Fruit fly (Drosophila melanogaster) whole organism, embryonic: Measurements from ENCODE around the gene Vm26Ab.

ENCODE experiments used
- CG10321 ChIP-seq: fragments of 200-800 bp; sonication (Bioruptor generic); IDR thresholded peaks from 2 replicates; pipeline ENCODE4 v1.3.6; 2022; ENCODE audit warnings: missing biosample characterization, missing genetic modification characterization
- CG12155 ChIP-seq: fragments of 200-800 bp; sonication (Bioruptor generic); optimal IDR thresholded peaks from 3 replicates; lab custom pipeline; 2016; ENCODE audit warnings: missing biosample characterization, missing genetic modification characterization
- CG12769 ChIP-seq: fragments of 200-800 bp; sonication (Bioruptor generic); optimal IDR thresholded peaks from 2 replicates; lab custom pipeline; 2019; ENCODE audit warnings: missing biosample characterization, mild to moderate bottlenecking, missing genetic modification characterization, moderate library complexity
- CG13624 ChIP-seq: fragments of 200-800 bp; sonication (Bioruptor generic); optimal IDR thresholded peaks from 2 replicates; lab custom pipeline; 2016; ENCODE audit warnings: missing biosample characterization, missing genetic modification characterization
- CG17912 ChIP-seq: fragments of 200-800 bp; sonication (Bioruptor generic); optimal IDR thresholded peaks from 2 replicates; lab custom pipeline; 2018; ENCODE audit warnings: missing biosample characterization, mild to moderate bottlenecking, missing genetic modification characterization
- CG42726 ChIP-seq: fragments of 200-800 bp; sonication (Bioruptor generic); IDR thresholded peaks from 2 replicates; pipeline ENCODE4 v1.3.6; 2022; ENCODE audit warnings: missing biosample characterization, missing genetic modification characterization; ENCODE audit not compliant: partially characterized antibody
- CG7786 ChIP-seq: fragments of 200-800 bp; sonication (Bioruptor generic); optimal IDR thresholded peaks from 2 replicates; lab custom pipeline; 2016; ENCODE audit warnings: missing biosample characterization, missing genetic modification characterization
- CG9876 ChIP-seq: fragments of 200-800 bp; sonication (Bioruptor generic); optimal IDR thresholded peaks from 2 replicates; lab custom pipeline; 2016; ENCODE audit warnings: missing biosample characterization, missing genetic modification characterization
- Dad ChIP-seq: fragments of 200-800 bp; sonication (Bioruptor generic); optimal IDR thresholded peaks from 3 replicates; lab custom pipeline; 2016; ENCODE audit warnings: missing biosample characterization, missing genetic modification characterization
- Dll ChIP-seq: fragments of 200-800 bp; sonication (Bioruptor generic); IDR thresholded peaks from 4 replicates; pipeline ENCODE4 v1.3.6; 2022; ENCODE audit warnings: missing biosample characterization, missing genetic modification characterization; ENCODE audit not compliant: partially characterized antibody
- Dref ChIP-seq: fragments of 200-800 bp; sonication (Bioruptor generic); IDR thresholded peaks from 2 replicates; pipeline ENCODE4 v1.3.6; 2022; ENCODE audit warnings: missing biosample characterization, missing genetic modification characterization
- H2.0 ChIP-seq: fragments of 200-800 bp; sonication (Bioruptor generic); IDR thresholded peaks from 2 replicates; pipeline ENCODE4 v1.3.6; 2022; ENCODE audit warnings: missing biosample characterization, missing genetic modification characterization
- Hey ChIP-seq: fragments of 200-800 bp; sonication (Bioruptor generic); optimal IDR thresholded peaks from 3 replicates; lab custom pipeline; 2018; ENCODE audit warnings: missing biosample characterization, mild to moderate bottlenecking, missing genetic modification characterization
- NC2α ChIP-seq: fragments of 200-800 bp; sonication (Bioruptor generic); optimal IDR thresholded peaks from 2 replicates; lab custom pipeline; 2016; ENCODE audit warnings: missing biosample characterization, missing genetic modification characterization
- Opbp ChIP-seq: fragments of 200-800 bp; sonication (Bioruptor generic); IDR thresholded peaks from 3 replicates; pipeline ENCODE4 v1.3.6; 2022; ENCODE audit warnings: missing biosample characterization, missing genetic modification characterization; ENCODE audit not compliant: partially characterized antibody
- Ptx1 ChIP-seq: fragments of 200-800 bp; sonication (Bioruptor generic); IDR thresholded peaks from 2 replicates; pipeline ENCODE4 v1.3.6; 2022; ENCODE audit warnings: missing biosample characterization, missing genetic modification characterization
- Sin3A ChIP-seq: fragments of >200 bp; optimal IDR thresholded peaks from 2 replicates; lab custom pipeline; 2018
- Trl ChIP-seq, 3 experiments: fragments of >200 bp in 2 of 3; fragments of 200-800 bp in 1 of 3; sonication (Bioruptor generic) in 1 of 3; optimal IDR thresholded peaks; 2 replicates in 1 of 3; 3 replicates in 2 of 3; lab custom pipeline; 2016 to 2017; ENCODE audit warnings: missing biosample characterization in 1 of 3, missing genetic modification characterization in 1 of 3
- Vsx1 ChIP-seq: fragments of 200-800 bp; sonication (Bioruptor generic); optimal IDR thresholded peaks from 2 replicates; lab custom pipeline; 2017; ENCODE audit warnings: missing biosample characterization, mild to moderate bottlenecking, missing genetic modification characterization, missing genetic modification reagents
- abd-A ChIP-seq: fragments of 200-800 bp; sonication (Bioruptor generic); optimal IDR thresholded peaks from 3 replicates; lab custom pipeline; 2019; ENCODE audit warnings: missing biosample characterization, mild to moderate bottlenecking, missing genetic modification characterization, moderate library complexity
- ato ChIP-seq: fragments of 200-800 bp; sonication (Bioruptor generic); IDR thresholded peaks from 2 replicates; pipeline ENCODE4 v1.3.6; 2022; ENCODE audit warnings: missing biosample characterization, missing genetic modification characterization; ENCODE audit not compliant: partially characterized antibody
- bowl ChIP-seq: fragments of 200-800 bp; sonication (Bioruptor generic); IDR thresholded peaks from 2 replicates; pipeline ENCODE4 v1.3.6; 2022; ENCODE audit warnings: missing biosample characterization, missing genetic modification characterization
- bsh ChIP-seq, 2 experiments: fragments of 200-800 bp; sonication (Bioruptor generic); optimal IDR thresholded peaks; 2 replicates each; lab custom pipeline; 2017 to 2018; ENCODE audit warnings: mild to moderate bottlenecking in 2 of 2, missing biosample characterization in 2 of 2, missing genetic modification characterization in 2 of 2, moderate library complexity in 1 of 2
- caup ChIP-seq: fragments of 200-800 bp; sonication (Bioruptor generic); optimal IDR thresholded peaks from 3 replicates; lab custom pipeline; 2017; ENCODE audit warnings: missing biosample characterization, mild to moderate bottlenecking, missing genetic modification characterization, moderate library complexity; ENCODE audit not compliant: severe bottlenecking
- chinmo ChIP-seq: fragments of 200-800 bp; sonication (Bioruptor generic); IDR thresholded peaks from 4 replicates; pipeline ENCODE4 v1.3.6; 2022; ENCODE audit warnings: missing biosample characterization, missing genetic modification characterization; ENCODE audit not compliant: partially characterized antibody
- chm ChIP-seq: fragments of 200-800 bp; sonication (Bioruptor generic); IDR thresholded peaks from 2 replicates; pipeline ENCODE4 v1.3.6; 2022; ENCODE audit warnings: missing biosample characterization, missing genetic modification characterization
- ci ChIP-seq: fragments of 200-800 bp; sonication (Bioruptor generic); IDR thresholded peaks from 3 replicates; pipeline ENCODE4 v1.3.6; 2022; ENCODE audit warnings: missing biosample characterization, missing genetic modification characterization
- crol ChIP-seq: fragments of 200-800 bp; sonication (Bioruptor generic); IDR thresholded peaks from 2 replicates; pipeline ENCODE4 v1.3.6; 2022; ENCODE audit warnings: missing biosample characterization, missing genetic modification characterization
- dysf ChIP-seq: fragments of 200-800 bp; sonication (Bioruptor generic); IDR thresholded peaks from 3 replicates; pipeline ENCODE4 v1.3.6; 2022; ENCODE audit warnings: missing biosample characterization, missing genetic modification characterization
- exex ChIP-seq: fragments of 200-800 bp; sonication (Bioruptor generic); optimal IDR thresholded peaks from 4 replicates; lab custom pipeline; 2018; ENCODE audit warnings: missing biosample characterization, mild to moderate bottlenecking, missing genetic modification characterization, moderate library complexity
- fd64A ChIP-seq: fragments of 200-800 bp; sonication (Bioruptor generic); optimal IDR thresholded peaks from 3 replicates; lab custom pipeline; 2018; ENCODE audit warnings: missing biosample characterization, mild to moderate bottlenecking, missing genetic modification characterization
- grau ChIP-seq: fragments of 200-800 bp; optimal IDR thresholded peaks from 3 replicates; lab custom pipeline; 2019; ENCODE audit warnings: missing biosample characterization, mild to moderate bottlenecking, missing genetic modification characterization, moderate library complexity
- grn ChIP-seq: fragments of 200-800 bp; sonication (Bioruptor generic); optimal IDR thresholded peaks from 3 replicates; lab custom pipeline; 2017; ENCODE audit warnings: missing biosample characterization, missing genetic modification characterization
- jumu ChIP-seq: fragments of 200-800 bp; sonication (Bioruptor generic); optimal IDR thresholded peaks from 3 replicates; lab custom pipeline; 2016; ENCODE audit warnings: missing biosample characterization, missing genetic modification characterization
- klu ChIP-seq: fragments of 200-800 bp; sonication (Bioruptor generic); IDR thresholded peaks from 2 replicates; pipeline ENCODE4 v1.3.6; 2022; ENCODE audit warnings: missing biosample characterization, missing genetic modification characterization
- lmd ChIP-seq: fragments of 200-800 bp; sonication (Bioruptor generic); IDR thresholded peaks from 2 replicates; pipeline ENCODE4 v1.3.6; 2022; ENCODE audit warnings: missing biosample characterization, missing genetic modification characterization
- otp ChIP-seq: fragments of 200-800 bp; sonication (Bioruptor generic); IDR thresholded peaks from 3 replicates; pipeline ENCODE4, ENCODE4 v1.3.6; 2022; ENCODE audit warnings: missing biosample characterization, missing genetic modification characterization
- rib ChIP-seq: fragments of 200-800 bp; sonication (Bioruptor generic); IDR thresholded peaks from 2 replicates; pipeline ENCODE4 v1.3.6; 2022; ENCODE audit warnings: missing biosample characterization, missing genetic modification characterization
- salm ChIP-seq: fragments of 200-800 bp; sonication (Bioruptor generic); optimal IDR thresholded peaks from 2 replicates; lab custom pipeline; 2018; ENCODE audit warnings: missing biosample characterization, mild to moderate bottlenecking, missing genetic modification characterization
- shn ChIP-seq: fragments of 200-800 bp; sonication (Bioruptor generic); optimal IDR thresholded peaks from 3 replicates; lab custom pipeline; 2016; ENCODE audit warnings: missing biosample characterization, missing genetic modification characterization
- sob ChIP-seq: fragments of 200-800 bp; sonication (Bioruptor generic); IDR thresholded peaks from 2 replicates; pipeline ENCODE4 v1.3.6; 2022; ENCODE audit warnings: missing biosample characterization, missing genetic modification characterization
- stwl ChIP-seq: fragments of 200-800 bp; sonication (Bioruptor generic); optimal IDR thresholded peaks from 3 replicates; lab custom pipeline; 2018; ENCODE audit warnings: missing biosample characterization, mild to moderate bottlenecking, missing genetic modification characterization, moderate library complexity
- tup ChIP-seq: fragments of 200-800 bp; sonication (Bioruptor generic); optimal IDR thresholded peaks from 2 replicates; lab custom pipeline; 2016; ENCODE audit warnings: missing biosample characterization, mild to moderate bottlenecking, missing genetic modification characterization, moderate library complexity
- twi ChIP-seq: fragments of 200-800 bp; optimal IDR thresholded peaks from 2 replicates; lab custom pipeline; 2019; ENCODE audit warnings: missing biosample characterization, mild to moderate bottlenecking, missing genetic modification characterization, moderate library complexity
- vnd ChIP-seq: fragments of 200-800 bp; sonication (Bioruptor generic); IDR thresholded peaks from 3 replicates; pipeline ENCODE4 v1.3.6; 2022; ENCODE audit warnings: missing biosample characterization, missing genetic modification characterization; ENCODE audit not compliant: partially characterized antibody
- zfh1 ChIP-seq: fragments of 200-800 bp; sonication (Bioruptor generic); IDR thresholded peaks from 3 replicates; pipeline ENCODE4 v1.3.6; 2022; ENCODE audit warnings: missing biosample characterization, missing genetic modification characterization

The Vm26Ab gene

dm6 chr2L:5944305-5945282, 12.2 kb upstream of the Vm26Ab start (continued):
- TF ChIP-seq ato (GFP tag; lab: Robert Waterston, UW) (peak; percentile 27; the same call in 1 of the 2 replicates), dysf (peak; percentile 50; the same call in 2 of the 3 replicates), fd64A (peak; percentile 21), H2.0 (peak; percentile 45), stwl (tag; lab: Kevin White, UChicago) (no peak), CG9876 (GFP tag; lab: Kevin White, UChicago) (no peak), klu (GFP tag; lab: Robert Waterston, UW) (0 out of 2 replicates have a peak, but pooled peaks have one; percentile 19), bsh (GFP tag; optimal IDR thresholded peaks at IDR 0.05; lab: Kevin White, UChicago) (peak in 1 of 2 experiments; percentile 23), CG17912 (GFP tag; lab: Kevin White, UChicago) (peak; percentile 33), CG13624 (peak; percentile 39), bowl (peak; percentile 43; the same call in 1 of the 2 replicates), NC2α (peak; percentile 50), shn (GFP tag; lab: Kevin White, UChicago) (peak; percentile 13), Sin3A (lab: Kevin White, UChicago) (no peak), Trl (optimal IDR thresholded peaks at IDR 0.05; lab: Kevin White, UChicago) (peak in 1 of 2 experiments; percentile 87), Trl (GFP tag; optimal IDR thresholded peaks at IDR 0.05; lab: Kevin White, UChicago) (peak; percentile 3), CG12155 (GFP tag; lab: Kevin White, UChicago) (no peak), tup (no peak), zfh1 (GFP tag; lab: Robert Waterston, UW) (0 out of 3 replicates have a peak, but pooled peaks have one; percentile 34), otp (GFP tag; lab: Robert Waterston, UW) (0 out of 3 replicates have a peak, but pooled peaks have one; percentile 18), jumu (peak; percentile 23), Dll (peak; percentile 50; the same call in 2 of the 4 replicates), lmd (GFP tag; lab: Robert Waterston, UW) (0 out of 2 replicates have a peak, but pooled peaks have one; percentile 6), CG10321 (GFP tag; lab: Robert Waterston, UW) (no peak), vnd (peak; percentile 74; the same call in 2 of the 3 replicates), chm (GFP tag; lab: Robert Waterston, UW) (peak; percentile 76; the same call in 1 of the 2 replicates), sob (GFP tag; lab: Robert Waterston, UW) (peak; percentile 21; the same call in 1 of the 2 replicates), Opbp (peak; percentile 31; the same call in 1 of the 3 replicates), CG12769 (tag; lab: Kevin White, UChicago) (peak; percentile 57), Dad (GFP tag; lab: Kevin White, UChicago) (peak; percentile 34), rib (GFP tag; lab: Robert Waterston, UW) (peak; percentile 35; the same call in 1 of the 2 replicates), crol (GFP tag; lab: Robert Waterston, UW) (peak; percentile 56; the same call in 1 of the 2 replicates), ci (peak; percentile 78), Hey (tag; lab: Kevin White, UChicago) (peak; percentile 43), abd-A (tag; lab: Kevin White, UChicago) (no peak), Ptx1 (0 out of 2 replicates have a peak, but pooled peaks have one; percentile 15), grn (GFP tag; lab: Kevin White, UChicago) (peak; percentile 97), Vsx1 (GFP tag; lab: Kevin White, UChicago) (peak; percentile 95), chinmo (GFP tag; lab: Robert Waterston, UW) (peak; percentile 81; the same call in 1 of the 4 replicates), caup (GFP tag; lab: Kevin White, UChicago) (peak; percentile 39), CG42726 (GFP tag; lab: Robert Waterston, UW) (0 out of 2 replicates have a peak, but pooled peaks have one; percentile 53), salm (tag; lab: Kevin White, UChicago) (peak; percentile 25), exex (tag; lab: Kevin White, UChicago) (peak; percentile 96), twi (tag; lab: Kevin White, UChicago) (peak; percentile 55), grau (no peak), CG7786 (no peak), Dref (no peak)
